1 fruit fly cellular context compared by ENCODE assay signal in genomic region chr3R:9949903-9950302, dm6.
A peak's percentile ranks its signal among the peaks of the same experiment; 100 is the strongest.
TF ChIP-seq lines count a peak whose summit lies in the region.

No protein-coding gene starts in this region.

TF ChIP-seq in whole organism, embryonic, 481 proteins besides CTCF, POLR2A, EP300 and RAD21 (continued from another document):
- TF ChIP-seq Myb (GFP tag; optimal IDR thresholded peaks at IDR 0.05; lab: Kevin White, UChicago) (no peak), Trl (optimal IDR thresholded peaks at IDR 0.05; lab: Kevin White, UChicago) (peak; percentile 18 to 34), Trl (GFP tag; optimal IDR thresholded peaks at IDR 0.05; lab: Kevin White, UChicago) (no peak), CG10267 (tag; optimal IDR thresholded peaks at IDR 0.05; lab: Kevin White, UChicago) (no peak), CG17328 (GFP tag; IDR thresholded peaks at IDR 0.05; lab: Robert Waterston, UW) (no peak), Dll (GFP tag; IDR thresholded peaks at IDR 0.05; lab: Robert Waterston, UW; ENCODE audit: partially characterized antibody) (no peak), slou (GFP tag; optimal IDR thresholded peaks at IDR 0.05; lab: Kevin White, UChicago) (no peak), HLH4C (GFP tag; IDR thresholded peaks at IDR 0.05; lab: Robert Waterston, UW; ENCODE audit: partially characterized antibody) (no peak), unc-4 (GFP tag; IDR thresholded peaks at IDR 0.05; lab: Robert Waterston, UW; ENCODE audit: partially characterized antibody) (no peak), CG15269 (tag; optimal IDR thresholded peaks at IDR 0.05; lab: Kevin White, UChicago) (no peak), CG1603 (tag; optimal IDR thresholded peaks at IDR 0.05; lab: Kevin White, UChicago) (no peak), CG16863 (GFP tag; optimal IDR thresholded peaks at IDR 0.05; lab: Kevin White, UChicago) (no peak), CG9215 (GFP tag; IDR thresholded peaks at IDR 0.05; lab: Robert Waterston, UW) (no peak)
